Worm (Caenorhabditis elegans) whole organism, L1 larva: Measurements from ENCODE around the gene dyf-3.
"Not testable (repeated sequence)": the region's sequence is repeated elsewhere in the genome, so short reads cannot be mapped to it uniquely, and the experiment has no call there.

ENCODE experiments used
- egl-27 ChIP-seq, 2 experiments: fragments of 150-350 bp in 1 of 2; sonication (generic microtip); optimal IDR thresholded peaks; 3 replicates each; lab custom pipeline; 2017 to 2018; ENCODE audit warnings: missing biosample characterization in 2 of 2, missing genetic modification characterization in 2 of 2, missing genetic modification reagents in 2 of 2
- fkh-4 ChIP-seq: sonication (generic microtip); optimal IDR thresholded peaks from 2 replicates; lab custom pipeline; 2016; ENCODE audit warnings: missing compliant biosample characterization, missing genetic modification characterization, borderline replicate concordance
- fos-1 ChIP-seq: fragments of 150-350 bp; optimal IDR thresholded peaks from 2 replicates; lab custom pipeline; 2014; ENCODE audit warnings: missing biosample characterization, missing genetic modification characterization
- lsy-2 ChIP-seq, 2 experiments: fragments of 150-350 bp; optimal IDR thresholded peaks; 2 replicates each; lab custom pipeline; 2014; ENCODE audit warnings: missing biosample characterization in 2 of 2, missing genetic modification characterization in 2 of 2
- nhr-11 ChIP-seq: fragments of 150-350 bp; optimal IDR thresholded peaks from 2 replicates; lab custom pipeline; 2014; ENCODE audit warnings: missing biosample characterization, missing genetic modification characterization
- nhr-28 ChIP-seq: fragments of 150-350 bp; optimal IDR thresholded peaks from 2 replicates; lab custom pipeline; 2014; ENCODE audit warnings: missing biosample characterization, missing genetic modification characterization
- nhr-76 ChIP-seq: sonication (generic microtip); optimal IDR thresholded peaks from 2 replicates; lab custom pipeline; 2017; ENCODE audit warnings: missing biosample characterization, missing genetic modification characterization
- pqm-1 ChIP-seq: sonication (generic microtip); optimal IDR thresholded peaks from 3 replicates; lab custom pipeline; 2017; ENCODE audit warnings: missing biosample characterization, missing genetic modification characterization
- snu-23 ChIP-seq: sonication (generic microtip); optimal IDR thresholded peaks from 2 replicates; lab custom pipeline; 2016; ENCODE audit warnings: missing genetic modification characterization, missing compliant biosample characterization
- zag-1 ChIP-seq: fragments of 150-350 bp; optimal IDR thresholded peaks from 2 replicates; lab custom pipeline; 2014; ENCODE audit warnings: missing biosample characterization, missing genetic modification characterization

DNA sequence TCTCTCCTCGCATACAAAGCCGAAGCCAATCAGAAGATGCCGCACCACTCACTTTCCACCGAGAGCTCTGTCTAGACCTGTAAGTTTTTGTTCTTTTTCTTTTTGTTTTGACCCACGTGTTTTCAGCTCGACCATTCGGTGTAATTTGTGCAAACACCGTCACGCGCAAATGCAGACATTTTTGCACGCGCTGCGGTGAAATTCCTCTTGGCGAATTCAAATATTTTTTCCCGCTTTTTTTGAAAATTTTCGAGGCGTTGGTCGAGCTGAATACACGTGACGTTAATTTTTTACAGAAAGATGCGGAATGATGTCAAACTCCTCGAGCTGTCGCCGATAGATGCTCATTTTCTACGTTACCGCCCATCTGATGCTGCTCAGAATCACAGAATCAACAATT, 5.0 kb downstream of the dyf-3 start, which contains the start of gene C04C3.4:
- TF ChIP-seq nhr-76 (tag; lab: Kevin White, UChicago); snu-23 (GFP tag; lab: Kevin White, UChicago); fkh-4 (tag; lab: Kevin White, UChicago); fos-1 (tag; lab: Kevin White, UChicago); nhr-28; pqm-1 (tag; lab: Kevin White, UChicago); nhr-11 (tag; lab: Kevin White, UChicago); lsy-2 (tag; optimal IDR thresholded peaks at IDR 0.05; lab: Kevin White, UChicago); zag-1 (tag; lab: Kevin White, UChicago); egl-27 (tag; optimal IDR thresholded peaks at IDR 0.05; lab: Kevin White, UChicago): not testable (repeated sequence)
